Worm (Caenorhabditis elegans): ENCODE data around the gene Y38H6C.20.

DNA sequence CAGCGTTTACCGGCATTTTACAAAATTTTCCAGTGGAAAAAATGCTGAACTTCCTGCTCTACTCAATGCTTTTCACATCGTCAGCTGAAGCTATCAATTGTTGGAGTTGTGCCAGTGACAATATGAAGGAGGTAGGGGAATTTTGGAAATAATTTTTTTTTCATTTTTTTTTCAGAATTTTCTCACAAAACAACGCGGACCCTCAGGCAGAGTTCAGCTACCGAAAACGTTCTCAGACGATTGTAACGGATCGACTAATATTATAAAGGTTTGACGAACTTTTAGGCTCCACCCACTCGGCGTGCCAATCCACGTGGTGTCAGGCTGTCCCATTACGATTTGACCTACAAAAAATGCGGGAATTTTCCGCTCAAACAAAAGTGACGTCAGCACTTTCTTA, 28.5 kb upstream of the Y38H6C.20 start, which contains the start of gene F26F2.8:
- TF ChIP-seq aly-2 (tag; optimal IDR thresholded peaks at IDR 0.05) (no peak), ceh-9 (tag; optimal IDR thresholded peaks at IDR 0.05) (no peak), pqm-1 (tag; optimal IDR thresholded peaks at IDR 0.05) (no peak), skn-1 (tag; optimal IDR thresholded peaks at IDR 0.05) (no peak), nhr-11 (tag; optimal IDR thresholded peaks at IDR 0.05) (no peak), nhr-28 (tag; optimal IDR thresholded peaks at IDR 0.05) (no peak), ceh-82 (tag; optimal IDR thresholded peaks at IDR 0.05) (no peak)
